Fruit fly (Drosophila melanogaster) whole organism, adult: Measurements from ENCODE around the gene C1GalTA.

Experiments
- CG11617 ChIP-seq: fragments of 200-800 bp; sonication (Bioruptor generic); optimal IDR thresholded peaks from 2 replicates; lab custom pipeline; 2017; ENCODE audit warnings: mild to moderate bottlenecking, missing biosample characterization, missing genetic modification reagents, missing genetic modification characterization
- CG12768 ChIP-seq: fragments of 200-800 bp; sonication (Bioruptor generic); optimal IDR thresholded peaks from 2 replicates; lab custom pipeline; 2017; ENCODE audit warnings: missing biosample characterization, missing genetic modification characterization, mild to moderate bottlenecking, moderate library complexity, missing genetic modification reagents
- CG14711 ChIP-seq: fragments of 200-800 bp; sonication (Bioruptor generic); optimal IDR thresholded peaks from 2 replicates; lab custom pipeline; 2018; ENCODE audit warnings: missing biosample characterization, mild to moderate bottlenecking, missing genetic modification characterization, moderate library complexity
- CG1620 ChIP-seq: fragments of 200-800 bp; sonication (Bioruptor generic); optimal IDR thresholded peaks from 2 replicates; lab custom pipeline; 2016; ENCODE audit warnings: missing biosample characterization, missing genetic modification characterization
- CG33017 ChIP-seq: fragments of 200-800 bp; sonication (Bioruptor generic); optimal IDR thresholded peaks from 2 replicates; lab custom pipeline; 2018; ENCODE audit warnings: missing biosample characterization, mild to moderate bottlenecking, missing genetic modification characterization, moderate library complexity
- CG5204 ChIP-seq: fragments of 200-800 bp; sonication (Bioruptor generic); optimal IDR thresholded peaks from 2 replicates; lab custom pipeline; 2016; ENCODE audit warnings: missing biosample characterization, missing genetic modification characterization
- CG7045 ChIP-seq: fragments of 200-800 bp; sonication (Bioruptor generic); optimal IDR thresholded peaks from 2 replicates; lab custom pipeline; 2017; ENCODE audit warnings: missing biosample characterization, mild to moderate bottlenecking, missing genetic modification characterization
- CG7101 ChIP-seq: fragments of 200-800 bp; sonication (Bioruptor generic); optimal IDR thresholded peaks from 2 replicates; lab custom pipeline; 2018; ENCODE audit warnings: missing biosample characterization, mild to moderate bottlenecking, missing genetic modification characterization, moderate library complexity
- Clk ChIP-seq: fragments of 200-800 bp; sonication (Bioruptor generic); optimal IDR thresholded peaks from 2 replicates; lab custom pipeline; 2017; ENCODE audit warnings: missing biosample characterization, missing genetic modification characterization
- Crg-1 ChIP-seq: fragments of 200-800 bp; sonication (Bioruptor generic); optimal IDR thresholded peaks from 2 replicates; lab custom pipeline; 2016; ENCODE audit warnings: missing biosample characterization, missing genetic modification characterization
- Hr96 ChIP-seq: fragments of 200-800 bp; sonication (Bioruptor generic); optimal IDR thresholded peaks from 2 replicates; lab custom pipeline; 2016; ENCODE audit warnings: missing biosample characterization, missing genetic modification characterization
- Mnt ChIP-seq: fragments of 200-800 bp; sonication (Bioruptor generic); optimal IDR thresholded peaks from 2 replicates; lab custom pipeline; 2016; ENCODE audit warnings: missing biosample characterization, mild to moderate bottlenecking, missing genetic modification characterization
- bab1 ChIP-seq: fragments of 200-800 bp; sonication (Bioruptor generic); optimal IDR thresholded peaks from 3 replicates; lab custom pipeline; 2019; ENCODE audit warnings: missing biosample characterization, mild to moderate bottlenecking, missing genetic modification characterization, moderate library complexity
- cic ChIP-seq: fragments of 200-800 bp; sonication (Bioruptor generic); optimal IDR thresholded peaks from 2 replicates; lab custom pipeline; 2017; ENCODE audit warnings: missing biosample characterization, mild to moderate bottlenecking, missing genetic modification characterization, moderate library complexity
- cnc ChIP-seq, 2 experiments: fragments of >200 bp; optimal IDR thresholded peaks; 2 replicates each; lab custom pipeline; 2017
- kay ChIP-seq: fragments of 200-800 bp; sonication (Bioruptor generic); peaks from one replicate; lab custom pipeline; 2016; ENCODE audit warnings: missing biosample characterization, missing genetic modification characterization, borderline replicate concordance
- ovo ChIP-seq: fragments of 200-800 bp; sonication (Bioruptor generic); optimal IDR thresholded peaks from 2 replicates; lab custom pipeline; 2016; ENCODE audit warnings: missing biosample characterization, missing genetic modification characterization
- pad ChIP-seq: fragments of 200-800 bp; sonication (Bioruptor generic); optimal IDR thresholded peaks from 3 replicates; lab custom pipeline; 2017; ENCODE audit warnings: missing biosample characterization, missing genetic modification characterization, mild to moderate bottlenecking, moderate library complexity, missing genetic modification reagents
- tj ChIP-seq: fragments of 200-800 bp; sonication (Bioruptor generic); optimal IDR thresholded peaks from 3 replicates; lab custom pipeline; 2017; ENCODE audit warnings: missing biosample characterization, mild to moderate bottlenecking, missing genetic modification characterization, moderate library complexity
- toe ChIP-seq: fragments of 200-800 bp; sonication (Bioruptor generic); optimal IDR thresholded peaks from 2 replicates; lab custom pipeline; 2016; ENCODE audit warnings: missing biosample characterization, missing genetic modification characterization

C1GalTA gene

DNA sequence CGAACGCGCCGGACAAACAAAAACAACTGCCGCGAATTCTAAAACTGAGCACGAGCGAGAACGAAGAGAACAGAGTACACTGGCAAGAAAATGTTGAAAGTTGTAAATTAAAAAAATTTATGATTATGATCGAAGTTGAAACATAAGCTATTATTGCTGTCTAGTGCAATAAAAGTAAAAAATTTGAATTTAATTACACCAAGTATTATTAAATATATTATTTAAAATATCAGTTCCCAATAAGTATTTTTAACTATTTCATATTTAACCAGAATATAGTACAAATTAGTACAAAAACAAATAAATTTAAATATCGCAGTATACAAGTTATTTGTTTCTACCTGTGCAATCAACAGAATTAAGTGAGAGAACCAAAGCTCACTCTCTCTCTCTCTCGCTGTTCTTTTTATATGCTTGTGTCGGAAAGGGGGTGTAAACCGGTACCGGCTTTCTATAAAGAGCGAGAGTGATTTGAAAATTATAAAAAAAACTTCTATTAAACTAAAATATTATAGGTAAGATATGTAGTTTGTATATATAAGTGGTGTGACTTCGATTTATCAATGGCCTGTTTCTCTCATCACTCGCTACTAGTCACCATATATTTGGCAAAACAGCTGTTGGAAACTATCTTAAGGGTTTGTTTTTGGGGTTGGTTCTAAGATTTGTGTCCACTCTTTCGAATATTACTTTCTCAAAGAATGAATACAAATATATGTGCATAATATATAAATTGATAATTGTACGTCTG, at the start of gene C1GalTA:
TSS of gene C1GalTA (minus strand) at position 33 of the 751 bp plus-strand sequence.
- TF ChIP-seq tj (GFP tag; lab: Kevin White, UChicago) (peak; percentile 84), CG7045 (peak; percentile 98), Mnt (GFP tag; lab: Kevin White, UChicago) (peak; percentile 66), toe (GFP tag; lab: Kevin White, UChicago) (peak; percentile 48), CG33017 (tag; lab: Kevin White, UChicago) (peak; percentile 99), bab1 (GFP tag; lab: Kevin White, UChicago) (peak; percentile 99), CG12768 (GFP tag; lab: Kevin White, UChicago) (peak; percentile 98), CG14711 (tag; lab: Kevin White, UChicago) (peak; percentile 97), cnc (optimal IDR thresholded peaks at IDR 0.05; lab: Kevin White, UChicago) (no peak), pad (GFP tag; lab: Kevin White, UChicago) (peak; percentile 89), Crg-1 (GFP tag; lab: Kevin White, UChicago) (peak; percentile 90), CG7101 (tag; lab: Kevin White, UChicago) (peak; percentile 99), CG1620 (GFP tag; lab: Kevin White, UChicago) (peak; percentile 35), CG11617 (GFP tag; lab: Kevin White, UChicago) (peak; percentile 99), CG5204 (GFP tag; lab: Kevin White, UChicago) (peak; percentile 72), kay (peak; percentile 67), Clk (GFP tag; lab: Kevin White, UChicago) (peak; percentile 88), ovo (GFP tag; lab: Kevin White, UChicago) (peak; percentile 74), Hr96 (GFP tag; lab: Kevin White, UChicago) (peak; percentile 64), cic (GFP tag; lab: Kevin White, UChicago) (peak; percentile 91)

DNA sequence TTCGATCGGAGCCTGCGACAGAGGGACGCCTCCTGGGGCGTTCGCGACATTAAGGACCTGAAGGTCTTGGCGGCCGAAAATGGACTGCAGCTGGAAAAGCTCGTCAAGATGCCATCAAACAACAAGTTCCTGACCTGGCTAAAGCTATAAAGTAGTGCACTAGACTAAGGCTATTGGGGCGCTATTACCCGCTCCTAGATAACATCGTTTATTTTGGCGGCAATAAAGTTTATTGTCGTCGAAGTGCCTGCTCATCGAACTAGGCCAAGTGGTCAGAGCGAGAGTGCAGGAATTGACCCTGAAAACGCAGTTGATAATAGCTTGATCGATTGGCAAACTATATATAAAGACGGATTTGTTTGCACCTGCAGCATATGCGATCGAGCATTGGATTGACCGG, 47.2 kb upstream of the C1GalTA start, which contains the start of gene Try29F:
TSS of gene Try29F (plus strand) at position 301 of the 400 bp plus-strand sequence.
- TF ChIP-seq pad (GFP tag; lab: Kevin White, UChicago): no peak
- TF ChIP-seq CG33017 (tag; lab: Kevin White, UChicago): no peak
- no peak for TF ChIP-seq Mnt (GFP tag; lab: Kevin White, UChicago)
- no peak for TF ChIP-seq toe (GFP tag; lab: Kevin White, UChicago)
- no peak for TF ChIP-seq tj (GFP tag; lab: Kevin White, UChicago)
- no peak for TF ChIP-seq CG11617 (GFP tag; lab: Kevin White, UChicago)
- no peak for TF ChIP-seq cic (GFP tag; lab: Kevin White, UChicago)
- no peak for TF ChIP-seq CG14711 (tag; lab: Kevin White, UChicago)
- TF ChIP-seq CG5204 (GFP tag; lab: Kevin White, UChicago): no peak
- TF ChIP-seq Clk (GFP tag; lab: Kevin White, UChicago): no peak
- no peak for TF ChIP-seq cnc (optimal IDR thresholded peaks at IDR 0.05; lab: Kevin White, UChicago)
- TF ChIP-seq CG12768 (GFP tag; lab: Kevin White, UChicago): no peak
- no peak for TF ChIP-seq ovo (GFP tag; lab: Kevin White, UChicago)

DNA sequence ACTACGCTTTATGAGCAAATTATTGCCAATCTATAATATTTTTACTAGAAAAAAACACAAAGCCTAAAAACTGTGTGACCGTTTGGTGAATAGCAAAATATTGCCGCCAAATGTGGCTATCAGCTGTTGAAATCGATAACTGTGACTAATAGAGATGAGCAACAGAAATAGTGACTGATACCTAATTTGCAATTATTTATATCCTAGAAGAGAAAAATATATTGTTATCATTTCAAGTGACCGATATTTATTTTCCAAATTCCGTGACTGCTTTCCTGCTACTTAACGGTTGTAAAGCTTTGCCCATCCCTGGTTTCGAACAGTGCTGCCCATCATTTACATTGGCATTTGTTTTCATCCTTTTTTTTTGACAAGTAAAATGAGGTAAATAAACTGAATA, 46.3 kb upstream of the C1GalTA start, which contains the start of the genes alien and CG18661:
TSS of gene alien (minus strand) at position 95 of the 400 bp plus-strand sequence.
TSS of gene CG18661 (plus strand) at position 321 of the 400 bp plus-strand sequence.
- peak; percentile 68 for TF ChIP-seq CG12768 (GFP tag; lab: Kevin White, UChicago)
- TF ChIP-seq kay: peak; percentile 98
- peak; percentile 89 for TF ChIP-seq toe (GFP tag; lab: Kevin White, UChicago)
- peak; percentile 59 for TF ChIP-seq Crg-1 (GFP tag; lab: Kevin White, UChicago)
- peak; percentile 71 for TF ChIP-seq bab1 (GFP tag; lab: Kevin White, UChicago)
- peak; percentile 76 for TF ChIP-seq CG1620 (GFP tag; lab: Kevin White, UChicago)
- TF ChIP-seq Mnt (GFP tag; lab: Kevin White, UChicago): peak; percentile 55
- peak; percentile 80 for TF ChIP-seq CG7045
- no peak for TF ChIP-seq cnc (optimal IDR thresholded peaks at IDR 0.05; lab: Kevin White, UChicago)
- TF ChIP-seq CG11617 (GFP tag; lab: Kevin White, UChicago): peak; percentile 56
- peak; percentile 28 for TF ChIP-seq ovo (GFP tag; lab: Kevin White, UChicago)
- TF ChIP-seq cic (GFP tag; lab: Kevin White, UChicago): peak; percentile 29
- peak; percentile 74 for TF ChIP-seq CG7101 (tag; lab: Kevin White, UChicago)
- peak; percentile 84 for TF ChIP-seq Hr96 (GFP tag; lab: Kevin White, UChicago)
- TF ChIP-seq pad (GFP tag; lab: Kevin White, UChicago): peak; percentile 51
- TF ChIP-seq tj (GFP tag; lab: Kevin White, UChicago): peak; percentile 36
- peak; percentile 92 for TF ChIP-seq Clk (GFP tag; lab: Kevin White, UChicago)
- TF ChIP-seq CG33017 (tag; lab: Kevin White, UChicago): peak; percentile 31
- peak; percentile 88 for TF ChIP-seq CG5204 (GFP tag; lab: Kevin White, UChicago)
- TF ChIP-seq CG14711 (tag; lab: Kevin White, UChicago): peak; percentile 74

DNA sequence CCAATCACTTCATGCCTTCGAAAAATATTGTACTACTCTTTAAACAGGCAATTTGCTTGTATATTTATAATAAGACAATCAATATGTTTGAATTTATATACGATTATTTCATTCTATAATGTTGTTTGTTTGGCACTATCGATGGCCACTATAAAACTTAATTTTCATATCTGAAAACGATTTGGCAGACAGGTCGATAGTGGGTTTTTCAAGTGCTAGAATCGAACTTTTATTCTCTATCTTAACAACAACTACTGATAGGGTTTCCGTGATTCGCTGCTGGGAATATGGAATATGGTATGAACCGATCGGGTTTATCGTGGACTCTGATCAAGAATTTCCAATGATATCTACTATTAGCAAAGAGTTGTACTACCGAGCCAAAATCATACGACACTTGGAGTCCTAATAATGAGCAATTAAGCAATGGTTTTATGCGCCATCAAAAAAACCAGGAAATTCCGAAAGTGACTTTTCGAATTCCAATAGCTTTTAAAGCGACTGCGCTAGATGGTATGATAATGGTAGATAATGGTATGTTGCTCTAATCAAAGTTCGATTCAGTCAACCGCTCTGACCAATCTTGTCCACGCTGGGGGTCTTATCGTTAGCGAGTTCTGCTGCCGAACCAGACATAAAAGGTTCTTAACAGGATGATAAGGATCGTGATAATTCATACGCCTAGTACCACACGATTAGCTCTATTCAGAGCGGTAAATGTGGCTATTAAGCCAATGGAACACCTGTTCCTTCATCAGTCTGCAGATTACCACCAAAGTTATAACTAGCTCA, 42.8 kb upstream of the C1GalTA start, which contains the start of gene CG17906:
TSS of gene CG17906 (plus strand) at position 742 of the 792 bp plus-strand sequence.
- TF ChIP-seq CG12768 (GFP tag; lab: Kevin White, UChicago) (no peak), Hr96 (GFP tag; lab: Kevin White, UChicago) (no peak), pad (GFP tag; lab: Kevin White, UChicago) (no peak), ovo (GFP tag; lab: Kevin White, UChicago) (no peak), cic (GFP tag; lab: Kevin White, UChicago) (no peak), CG7101 (tag; lab: Kevin White, UChicago) (no peak), Mnt (GFP tag; lab: Kevin White, UChicago) (no peak), CG7045 (no peak), CG1620 (GFP tag; lab: Kevin White, UChicago) (no peak), cnc (optimal IDR thresholded peaks at IDR 0.05; lab: Kevin White, UChicago) (no peak), kay (no peak), CG5204 (GFP tag; lab: Kevin White, UChicago) (no peak), CG14711 (tag; lab: Kevin White, UChicago) (no peak), CG11617 (GFP tag; lab: Kevin White, UChicago) (no peak), CG33017 (tag; lab: Kevin White, UChicago) (no peak), bab1 (GFP tag; lab: Kevin White, UChicago) (no peak), tj (GFP tag; lab: Kevin White, UChicago) (no peak), Crg-1 (GFP tag; lab: Kevin White, UChicago) (no peak), Clk (GFP tag; lab: Kevin White, UChicago) (no peak)
